Fruit fly (Drosophila melanogaster) whole organism, wandering third instar larva: ENCODE data around the gene lgs.

Experiments
- Myc ChIP-seq: fragments of >200 bp; optimal IDR thresholded peaks from 2 replicates; lab custom pipeline; 2017
- OdsH ChIP-seq: fragments of 200-800 bp; sonication (Bioruptor generic); optimal IDR thresholded peaks from 2 replicates; lab custom pipeline; 2016; ENCODE audit warnings: missing biosample characterization, mild to moderate bottlenecking, missing genetic modification characterization
- dsf ChIP-seq: sonication (Bioruptor generic); optimal IDR thresholded peaks from 2 replicates; lab custom pipeline; 2016; ENCODE audit warnings: missing biosample characterization, missing genetic modification characterization, borderline replicate concordance
- h ChIP-seq: fragments of 200-800 bp; sonication (Bioruptor generic); optimal IDR thresholded peaks from 3 replicates; lab custom pipeline; 2016; ENCODE audit warnings: missing biosample characterization, mild to moderate bottlenecking, missing genetic modification characterization
- lola ChIP-seq: fragments of >200 bp; optimal IDR thresholded peaks from 2 replicates; lab custom pipeline; 2017; ENCODE audit warnings: missing biosample characterization, missing genetic modification characterization
- pan ChIP-seq: fragments of >200 bp; optimal IDR thresholded peaks from 2 replicates; lab custom pipeline; 2017
- sage ChIP-seq: fragments of 200-800 bp; sonication (Bioruptor generic); optimal IDR thresholded peaks from 2 replicates; lab custom pipeline; 2016; ENCODE audit warnings: missing biosample characterization, mild to moderate bottlenecking, missing genetic modification characterization
- usp ChIP-seq: fragments of >200 bp; optimal IDR thresholded peaks from 2 replicates; lab custom pipeline; 2017; ENCODE audit warnings: missing biosample characterization, missing genetic modification characterization

DNA sequence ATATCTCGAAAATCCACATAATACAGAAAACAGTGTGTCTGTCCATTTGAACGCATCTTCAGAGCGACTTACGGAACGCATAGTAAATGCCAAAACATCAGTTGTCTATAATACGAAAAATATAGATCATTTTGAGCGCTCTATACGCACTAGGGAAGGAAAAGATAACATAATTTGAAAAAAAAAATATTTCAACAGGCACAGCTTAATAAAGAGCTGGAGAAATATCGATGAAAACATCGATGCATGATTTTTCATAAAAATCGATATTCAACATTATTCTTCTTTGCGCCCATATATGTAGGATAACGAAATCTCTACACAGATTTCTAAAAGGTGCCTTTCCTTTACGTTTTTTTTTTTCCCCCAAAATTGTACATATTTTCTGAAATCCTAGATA lies 38.0 kb upstream of the lgs start:
- TF ChIP-seq pan (lab: Kevin White, UChicago) (no peak), Myc (lab: Kevin White, UChicago) (no peak), usp (no peak), h (GFP tag; lab: Kevin White, UChicago) (no peak), sage (GFP tag; lab: Kevin White, UChicago) (no peak), lola (no peak), dsf (GFP tag; lab: Kevin White, UChicago) (peak; percentile 7), OdsH (GFP tag; lab: Kevin White, UChicago) (no peak)
